Worm (Caenorhabditis elegans): ENCODE data around the gene C27D6.3.

DNA sequence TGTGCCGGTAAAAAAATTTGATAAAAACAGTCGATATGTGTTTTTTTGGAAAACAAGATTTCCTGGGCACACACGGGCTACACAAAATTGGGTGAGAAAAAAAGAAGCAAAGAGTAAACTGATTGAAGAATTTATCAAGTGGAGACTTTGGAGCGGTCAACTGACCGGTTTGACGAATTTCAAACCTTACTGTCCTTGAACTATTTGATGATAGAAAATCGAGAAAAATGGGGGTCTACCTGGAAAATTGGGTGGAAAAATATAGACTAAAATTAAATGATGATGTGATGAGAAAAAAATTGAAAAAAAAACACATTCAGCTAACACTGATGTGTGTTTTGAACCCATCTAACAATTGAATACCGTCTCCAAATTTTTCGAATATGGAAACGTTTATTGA, 36.6 kb upstream of the C27D6.3 start, which contains the start of gene C34F11.8:
- TF ChIP-seq tab-1 (GFP tag; IDR thresholded peaks at IDR 0.05) = no peak
- no peak for TF ChIP-seq med-1 (GFP tag; optimal IDR thresholded peaks at IDR 0.05; ENCODE audit: insufficient read depth)
- TF ChIP-seq flt-1 (GFP tag; IDR thresholded peaks at IDR 0.05) = no peak
- no peak for TF ChIP-seq T22C8.4 (GFP tag; IDR thresholded peaks at IDR 0.05)
- TF ChIP-seq ztf-23 (GFP tag; IDR thresholded peaks at IDR 0.05) = no peak
- no peak for TF ChIP-seq ztf-29 (GFP tag; IDR thresholded peaks at IDR 0.05)
- TF ChIP-seq klf-2 (GFP tag; conservative IDR thresholded peaks at IDR 0.05) = no peak
- TF ChIP-seq ref-1 (GFP tag; conservative IDR thresholded peaks at IDR 0.05) = no peak
- no peak for TF ChIP-seq cog-1 (tag; optimal IDR thresholded peaks at IDR 0.05)

Measured in whole organism, midembryonic.